Fruit fly (Drosophila melanogaster): ENCODE measurements around the gene yellow-h.

DNA sequence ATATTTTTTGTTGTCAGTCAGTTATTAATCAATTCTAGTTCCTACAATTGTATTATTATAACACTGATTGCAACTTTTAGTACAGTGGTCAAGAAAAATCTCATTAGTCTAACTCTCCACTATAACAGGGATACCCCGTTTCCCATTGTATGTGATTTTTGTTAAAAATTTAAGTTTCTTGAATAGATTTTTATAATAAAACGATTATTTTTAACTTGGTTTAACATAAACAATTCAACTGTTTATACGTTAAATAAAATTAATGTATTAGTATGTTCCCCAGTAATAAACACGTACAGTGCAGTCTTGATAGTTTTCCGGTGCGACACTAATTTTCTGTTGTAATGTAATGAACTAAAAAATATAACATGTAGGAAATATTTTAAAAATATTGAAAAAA is 13.1 kb downstream of the yellow-h start:
- TF ChIP-seq CG6272 (GFP tag; IDR thresholded peaks at IDR 0.05) (no peak), toy (GFP tag; IDR thresholded peaks at IDR 0.05) (no peak), lola (GFP tag; optimal IDR thresholded peaks at IDR 0.05) (no peak), Abd-B (GFP tag; optimal IDR thresholded peaks at IDR 0.05) (no peak), Lpt (GFP tag; optimal IDR thresholded peaks at IDR 0.05) (no peak)

All from whole organism, embryonic.